Fruit fly (Drosophila melanogaster) Kc167 (cell line): ENCODE results near the gene CG43675.

Experiments used
- Myc ChIP-seq: fragments of >200 bp; optimal IDR thresholded peaks from 2 replicates; lab custom pipeline; 2017; ENCODE audit warnings: missing external identifiers
- Sin3A ChIP-seq: fragments of >200 bp; optimal IDR thresholded peaks from 2 replicates; lab custom pipeline; 2018; ENCODE audit warnings: missing external identifiers
- insv ChIP-seq: fragments of >200 bp; optimal IDR thresholded peaks from 3 replicates; lab custom pipeline; 2018; ENCODE audit warnings: missing external identifiers

DNA sequence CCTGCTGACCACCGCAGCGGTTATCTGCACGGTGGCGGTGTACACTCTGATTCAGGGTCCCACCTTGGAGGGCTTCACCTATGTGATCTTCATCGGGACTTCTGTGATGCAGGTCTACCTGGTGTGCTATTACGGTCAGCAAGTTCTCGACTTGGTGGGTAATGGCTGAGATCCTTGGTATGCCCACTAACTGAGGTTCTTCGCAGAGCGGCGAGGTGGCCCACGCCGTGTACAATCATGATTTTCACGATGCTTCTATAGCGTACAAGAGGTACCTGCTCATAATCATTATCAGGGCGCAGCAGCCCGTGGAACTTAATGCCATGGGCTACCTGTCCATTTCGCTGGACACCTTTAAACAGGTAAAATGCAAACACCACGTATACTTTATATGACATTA, 43.8 kb downstream of the CG43675 start:
- TF ChIP-seq Sin3A (no peak), insv (lab: Kevin White, UChicago) (no peak), Myc (lab: Kevin White, UChicago) (no peak)
